Worm (Caenorhabditis elegans) whole organism, midembryonic: ENCODE data around the gene W07E6.5.
"Not testable (repeated sequence)": the region's sequence is repeated elsewhere in the genome, so short reads cannot be mapped to it uniquely, and the experiment has no call there.

Source experiments
- T22C8.4 ChIP-seq: fragments of 200-800 bp; sonication (Bioruptor generic); IDR thresholded peaks from 2 replicates; pipeline ENCODE4 v1.3.6; 2022; ENCODE audit warnings: missing genetic modification characterization, missing compliant biosample characterization
- cog-1 ChIP-seq: sonication (generic microtip); optimal IDR thresholded peaks from 2 replicates; lab custom pipeline; 2016; ENCODE audit warnings: missing genetic modification characterization, missing compliant biosample characterization
- flt-1 ChIP-seq: fragments of 200-800 bp; sonication (Bioruptor generic); IDR thresholded peaks from 2 replicates; pipeline ENCODE4 v1.3.6; 2022; ENCODE audit warnings: missing genetic modification characterization, missing compliant biosample characterization
- klf-2 ChIP-seq: fragments of 200-800 bp; sonication (Bioruptor generic); conservative IDR thresholded peaks from 2 replicates; pipeline ENCODE4 v1.3.6; 2022; ENCODE audit warnings: missing genetic modification reagents, missing genetic modification characterization, missing compliant biosample characterization
- med-1 ChIP-seq: sonication (generic microtip); optimal IDR thresholded peaks from 2 replicates; lab custom pipeline; 2017; ENCODE audit warnings: missing genetic modification characterization, mild to moderate bottlenecking, missing compliant biosample characterization, antibody characterized with exemption, missing genetic modification reagents; ENCODE audit not compliant: insufficient read depth
- ref-1 ChIP-seq: fragments of 200-800 bp; sonication (Bioruptor generic); conservative IDR thresholded peaks from 2 replicates; pipeline ENCODE4 v1.3.6; 2022; ENCODE audit warnings: missing genetic modification reagents, missing genetic modification characterization, missing compliant biosample characterization
- tab-1 ChIP-seq: fragments of 200-800 bp; sonication (Bioruptor generic); IDR thresholded peaks from 2 replicates; pipeline ENCODE4 v1.3.6; 2022; ENCODE audit warnings: missing genetic modification characterization, missing compliant biosample characterization
- ztf-23 ChIP-seq: fragments of 200-800 bp; sonication (Bioruptor generic); IDR thresholded peaks from 2 replicates; pipeline ENCODE4 v1.3.6; 2022; ENCODE audit warnings: missing genetic modification reagents, missing genetic modification characterization, missing compliant biosample characterization
- ztf-29 ChIP-seq: fragments of 200-800 bp; sonication (Bioruptor generic); IDR thresholded peaks from 2 replicates; pipeline ENCODE4 v1.3.6; 2022; ENCODE audit warnings: missing genetic modification reagents, missing genetic modification characterization, missing compliant biosample characterization

The W07E6.5 gene

ce11 chrII:473203-473602 is at the start of gene W07E6.5:
Gene W07E6.5, plus strand, starts transcription at chrII:473503.
- no peak for TF ChIP-seq ref-1 (GFP tag; lab: Robert Waterston, UW)
- TF ChIP-seq tab-1, result no peak
- TF ChIP-seq cog-1 (tag; lab: Kevin White, UChicago), result no peak
- no peak for TF ChIP-seq med-1 (GFP tag; lab: Kevin White, UChicago)
- TF ChIP-seq T22C8.4 (GFP tag; lab: Robert Waterston, UW), result no peak
- no peak for TF ChIP-seq klf-2 (GFP tag; lab: Robert Waterston, UW)
- no peak for TF ChIP-seq ztf-23 (GFP tag; lab: Robert Waterston, UW)

DNA sequence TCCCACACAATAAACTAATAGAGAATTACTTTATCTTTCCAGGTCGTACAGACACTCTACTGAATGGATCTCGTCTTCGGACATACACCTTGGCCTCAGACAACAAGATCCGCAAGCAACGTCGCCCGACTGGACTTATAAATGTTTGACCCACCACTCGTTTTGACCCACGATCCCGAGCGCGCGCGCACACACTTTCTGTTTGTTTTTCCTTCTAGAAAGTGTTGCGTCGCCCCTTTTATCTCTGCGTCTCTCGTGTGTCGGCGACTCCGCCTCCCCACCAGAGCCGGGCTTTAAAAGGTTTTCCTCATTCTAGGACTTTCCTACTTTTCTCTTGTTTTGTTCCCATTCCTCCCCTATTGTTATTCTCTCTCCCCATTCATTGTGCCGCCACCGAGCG is 36.0 kb upstream of the W07E6.5 start:
- TF ChIP-seq klf-2 (GFP tag; lab: Robert Waterston, UW), result no peak
- TF ChIP-seq ztf-23 (GFP tag; lab: Robert Waterston, UW), result no peak
- TF ChIP-seq T22C8.4 (GFP tag; lab: Robert Waterston, UW), result no peak
- no peak for TF ChIP-seq ztf-29 (GFP tag; lab: Robert Waterston, UW)
- TF ChIP-seq cog-1 (tag; lab: Kevin White, UChicago), result no peak
- no peak for TF ChIP-seq flt-1
- TF ChIP-seq ref-1 (GFP tag; lab: Robert Waterston, UW), result no peak
- TF ChIP-seq tab-1, result no peak

DNA sequence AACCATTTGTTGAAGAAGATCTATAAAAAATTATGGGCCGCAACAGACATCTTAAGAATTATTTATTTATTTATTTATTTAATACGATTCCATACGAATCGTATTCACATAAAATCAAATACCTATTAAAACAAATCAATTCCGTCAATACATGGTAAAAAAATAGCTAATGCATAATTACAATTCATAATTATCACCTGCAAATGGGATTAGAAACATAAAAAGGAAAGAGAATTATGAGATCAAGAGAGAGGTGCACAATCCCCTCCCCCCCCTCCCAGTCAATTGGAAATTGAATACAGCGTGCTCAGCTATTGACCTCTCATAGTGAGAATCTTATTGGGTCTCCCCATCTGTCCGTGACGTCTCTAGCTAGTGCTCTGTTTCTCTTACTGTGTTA is 32.2 kb upstream of the W07E6.5 start, which contains the start of gene C24H12.1:
TSS of gene C24H12.1 (plus strand) at position 301 of the 400 bp plus-strand sequence.
- TF ChIP-seq ztf-29 (GFP tag; lab: Robert Waterston, UW); cog-1 (tag; lab: Kevin White, UChicago); T22C8.4 (GFP tag; lab: Robert Waterston, UW): not testable (repeated sequence)

DNA sequence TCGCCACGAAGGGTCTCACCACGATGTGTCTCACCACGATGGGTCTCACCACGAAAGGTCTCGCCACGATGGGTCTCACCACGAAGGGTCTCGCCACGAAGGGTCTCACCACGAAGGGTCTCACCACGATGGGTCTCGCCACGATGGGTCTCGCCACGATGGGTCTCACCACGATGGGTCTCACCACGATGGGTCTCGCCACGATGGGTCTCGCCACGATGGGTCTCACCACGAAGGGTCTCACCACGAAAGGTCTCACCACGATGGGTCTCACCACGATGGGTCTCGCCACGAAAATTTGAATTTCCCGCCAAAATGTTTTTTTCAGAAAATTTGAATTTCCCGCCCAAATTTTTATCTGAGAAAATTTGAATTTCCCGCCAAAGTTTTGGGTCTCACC is 21.1 kb upstream of the W07E6.5 start:
- 0 out of 2 replicates have a peak, but pooled peaks have one; percentile 33 for TF ChIP-seq flt-1

ce11 chrII:454646-455045 is 18.7 kb upstream of the W07E6.5 start, which contains the start of gene W10D9.1:
Gene W10D9.1, plus strand, starts transcription at chrII:454946.
- TF ChIP-seq ztf-29 (GFP tag; lab: Robert Waterston, UW); flt-1; ztf-23 (GFP tag; lab: Robert Waterston, UW): not testable (repeated sequence)

DNA sequence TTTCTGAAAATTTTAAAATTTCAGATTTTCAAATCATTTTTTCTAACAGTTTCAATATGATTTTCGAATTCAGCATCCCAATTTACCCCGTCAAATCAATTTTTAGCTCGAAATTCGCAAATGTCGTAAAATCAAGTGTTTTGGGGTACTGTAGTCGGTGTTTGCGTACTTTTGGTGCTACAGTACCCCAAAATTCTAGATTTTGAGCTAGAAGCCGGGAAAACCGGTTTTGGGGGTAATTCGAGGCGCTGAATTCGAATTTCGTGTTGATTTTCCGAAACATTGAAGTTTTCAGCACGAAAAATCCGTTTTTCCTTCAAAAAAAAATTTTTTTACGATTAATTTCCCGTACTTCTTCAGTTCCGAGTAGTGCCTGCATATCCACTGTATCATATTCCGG is 16.9 kb upstream of the W07E6.5 start:
- TF ChIP-seq ref-1 (GFP tag; lab: Robert Waterston, UW), result no peak
- TF ChIP-seq ztf-23 (GFP tag; lab: Robert Waterston, UW), result no peak
- TF ChIP-seq med-1 (GFP tag; lab: Kevin White, UChicago), result no peak
- TF ChIP-seq tab-1, result no peak
- TF ChIP-seq flt-1, result no peak
- no peak for TF ChIP-seq ztf-29 (GFP tag; lab: Robert Waterston, UW)
- no peak for TF ChIP-seq cog-1 (tag; lab: Kevin White, UChicago)
- TF ChIP-seq T22C8.4 (GFP tag; lab: Robert Waterston, UW), result no peak
- no peak for TF ChIP-seq klf-2 (GFP tag; lab: Robert Waterston, UW)

ce11 chrII:457790-458189 is 15.5 kb upstream of the W07E6.5 start, which contains the start of gene gvd-1:
Gene gvd-1, minus strand, starts transcription at chrII:457890.
- no peak for TF ChIP-seq ref-1 (GFP tag; lab: Robert Waterston, UW)
- TF ChIP-seq T22C8.4 (GFP tag; lab: Robert Waterston, UW), result 0 out of 2 replicates have a peak, but pooled peaks have one; percentile 9

DNA sequence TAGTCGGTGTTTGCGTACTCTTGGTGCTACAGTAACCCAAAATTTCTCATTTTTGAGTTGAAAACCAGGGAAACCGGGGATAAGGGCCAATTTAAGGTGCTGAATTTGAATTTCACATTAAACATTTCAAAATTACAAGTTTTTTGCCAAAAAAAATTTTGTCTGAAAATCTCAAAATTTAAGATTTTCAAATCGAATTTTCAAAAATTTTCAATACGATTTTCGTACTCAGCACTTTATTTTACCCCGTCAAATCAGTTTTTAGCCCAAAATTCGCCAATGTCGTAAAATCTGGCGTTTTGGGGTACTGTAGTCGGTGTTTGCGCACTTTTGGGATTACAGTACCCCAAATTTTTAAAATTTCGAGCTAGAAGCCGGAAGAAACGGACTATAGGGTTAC is 12.5 kb upstream of the W07E6.5 start, which contains the start of gene W10D9.3:
TSS of gene W10D9.3 (minus strand) at position 101 of the 400 bp plus-strand sequence.
- TF ChIP-seq med-1 (GFP tag; lab: Kevin White, UChicago), result no peak
- no peak for TF ChIP-seq ztf-29 (GFP tag; lab: Robert Waterston, UW)
- TF ChIP-seq T22C8.4 (GFP tag; lab: Robert Waterston, UW), result no peak
- no peak for TF ChIP-seq tab-1
- no peak for TF ChIP-seq ztf-23 (GFP tag; lab: Robert Waterston, UW)
- TF ChIP-seq klf-2 (GFP tag; lab: Robert Waterston, UW), result no peak
- TF ChIP-seq ref-1 (GFP tag; lab: Robert Waterston, UW), result no peak
- no peak for TF ChIP-seq cog-1 (tag; lab: Kevin White, UChicago)
- no peak for TF ChIP-seq flt-1

DNA sequence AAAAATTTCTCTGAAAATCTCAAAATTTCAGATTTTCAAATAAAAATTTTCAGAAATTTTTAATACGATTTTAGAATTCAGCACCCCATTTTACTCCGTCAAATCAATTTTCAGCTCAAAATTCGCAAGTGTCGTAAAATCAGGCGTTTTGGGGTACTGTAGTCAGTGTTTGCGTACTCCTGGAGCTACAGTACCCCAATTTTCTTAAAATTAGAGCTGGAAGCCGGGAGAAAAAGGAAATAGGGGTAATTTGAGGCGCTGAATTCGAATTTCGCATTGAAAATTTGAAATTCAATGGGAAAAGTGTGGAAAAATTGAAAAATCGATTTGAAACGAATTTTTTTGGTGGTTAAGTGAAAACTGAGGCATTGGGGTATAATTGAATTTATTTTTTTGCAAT is 12.0 kb upstream of the W07E6.5 start:
- no peak for TF ChIP-seq T22C8.4 (GFP tag; lab: Robert Waterston, UW)
- no peak for TF ChIP-seq med-1 (GFP tag; lab: Kevin White, UChicago)
- no peak for TF ChIP-seq flt-1
- TF ChIP-seq klf-2 (GFP tag; lab: Robert Waterston, UW), result no peak
- no peak for TF ChIP-seq ztf-29 (GFP tag; lab: Robert Waterston, UW)
- TF ChIP-seq cog-1 (tag; lab: Kevin White, UChicago), result no peak
- no peak for TF ChIP-seq tab-1
- TF ChIP-seq ztf-23 (GFP tag; lab: Robert Waterston, UW), result no peak
- TF ChIP-seq ref-1 (GFP tag; lab: Robert Waterston, UW), result no peak

ce11 chrII:467265-467664 is 6.0 kb upstream of the W07E6.5 start, which contains the start of gene nfyb-1:
Gene nfyb-1, minus strand, starts transcription at chrII:467365.
- TF ChIP-seq ref-1 (GFP tag; lab: Robert Waterston, UW), result no peak
- no peak for TF ChIP-seq ztf-29 (GFP tag; lab: Robert Waterston, UW)
- no peak for TF ChIP-seq klf-2 (GFP tag; lab: Robert Waterston, UW)
- no peak for TF ChIP-seq tab-1
- no peak for TF ChIP-seq T22C8.4 (GFP tag; lab: Robert Waterston, UW)
- no peak for TF ChIP-seq med-1 (GFP tag; lab: Kevin White, UChicago)
- no peak for TF ChIP-seq ztf-23 (GFP tag; lab: Robert Waterston, UW)
- TF ChIP-seq flt-1, result no peak
- TF ChIP-seq cog-1 (tag; lab: Kevin White, UChicago), result no peak
